Worm (Caenorhabditis elegans) whole organism, early embryonic: ENCODE results near the gene des-2.

Experiments
- B0310.2 ChIP-seq: sonication (generic microtip); optimal IDR thresholded peaks from 2 replicates; lab custom pipeline; 2016; ENCODE audit warnings: mild to moderate bottlenecking, missing genetic modification characterization, missing compliant biosample characterization
- F13C5.2 ChIP-seq: sonication (generic microtip); optimal IDR thresholded peaks from 2 replicates; lab custom pipeline; 2017; ENCODE audit warnings: mild to moderate bottlenecking, missing genetic modification characterization, inconsistent platforms, missing compliant biosample characterization
- aly-1 ChIP-seq: sonication (generic microtip); optimal IDR thresholded peaks from 2 replicates; lab custom pipeline; 2016; ENCODE audit warnings: missing genetic modification characterization, missing compliant biosample characterization
- ama-1 ChIP-seq: fragments of 150-350 bp; optimal IDR thresholded peaks from 2 replicates; lab custom pipeline; 2014
- ceh-13 ChIP-seq: fragments of 200-800 bp; sonication (Bioruptor generic); optimal IDR thresholded peaks from 2 replicates; lab custom pipeline; 2018; ENCODE audit warnings: mild to moderate bottlenecking, missing genetic modification characterization, missing compliant biosample characterization
- ceh-36 ChIP-seq: sonication (generic microtip); optimal IDR thresholded peaks from 2 replicates; lab custom pipeline; 2016; ENCODE audit warnings: missing genetic modification characterization, inconsistent platforms, missing compliant biosample characterization
- ets-7 ChIP-seq: sonication (generic microtip); optimal IDR thresholded peaks from 2 replicates; lab custom pipeline; 2016; ENCODE audit warnings: missing genotype, missing genetic modification characterization, missing compliant biosample characterization
- flt-1 ChIP-seq: fragments of 200-800 bp; sonication (Bioruptor generic); IDR thresholded peaks from 2 replicates; pipeline ENCODE4 v1.3.6; 2022; ENCODE audit warnings: missing genetic modification characterization, missing compliant biosample characterization
- hmbx-1 ChIP-seq: sonication (generic microtip); optimal IDR thresholded peaks from 2 replicates; lab custom pipeline; 2016; ENCODE audit warnings: mild to moderate bottlenecking, missing genetic modification characterization, missing compliant biosample characterization
- hmg-4 ChIP-seq: fragments of 200-800 bp; sonication (Bioruptor generic); optimal IDR thresholded peaks from 2 replicates; lab custom pipeline; 2018; ENCODE audit warnings: mild to moderate bottlenecking, missing genetic modification characterization, missing compliant biosample characterization
- hnd-1 ChIP-seq: sonication (generic microtip); optimal IDR thresholded peaks from 2 replicates; lab custom pipeline; 2016; ENCODE audit warnings: missing genetic modification characterization, missing compliant biosample characterization
- pes-1 ChIP-seq: fragments of 200-800 bp; sonication (Bioruptor generic); IDR thresholded peaks from 2 replicates; pipeline ENCODE4 v1.3.6; 2022; ENCODE audit warnings: missing genetic modification reagents, missing genetic modification characterization, missing compliant biosample characterization
- scrt-1 ChIP-seq: fragments of 200-800 bp; sonication (Bioruptor generic); IDR thresholded peaks from 2 replicates; pipeline ENCODE4 v1.3.6; 2022; ENCODE audit warnings: missing genetic modification characterization, missing compliant biosample characterization
- sea-1 ChIP-seq: fragments of 200-800 bp; sonication (Bioruptor generic); conservative IDR thresholded peaks from 2 replicates; pipeline ENCODE4 v1.3.6; 2022; ENCODE audit warnings: missing genetic modification characterization, missing compliant biosample characterization
- tbx-11 ChIP-seq: fragments of 200-800 bp; sonication (Bioruptor generic); IDR thresholded peaks from 2 replicates; pipeline ENCODE4 v1.3.6; 2022; ENCODE audit warnings: missing genetic modification characterization, missing compliant biosample characterization
- tbx-37 ChIP-seq: fragments of 200-800 bp; sonication (Bioruptor generic); conservative IDR thresholded peaks from 2 replicates; pipeline ENCODE4 v1.3.6; 2022; ENCODE audit warnings: missing genetic modification reagents, missing genetic modification characterization, missing compliant biosample characterization
- tra-4 ChIP-seq: sonication (generic microtip); optimal IDR thresholded peaks from 2 replicates; lab custom pipeline; 2017; ENCODE audit warnings: missing genetic modification characterization, missing compliant biosample characterization

Gene des-2

DNA sequence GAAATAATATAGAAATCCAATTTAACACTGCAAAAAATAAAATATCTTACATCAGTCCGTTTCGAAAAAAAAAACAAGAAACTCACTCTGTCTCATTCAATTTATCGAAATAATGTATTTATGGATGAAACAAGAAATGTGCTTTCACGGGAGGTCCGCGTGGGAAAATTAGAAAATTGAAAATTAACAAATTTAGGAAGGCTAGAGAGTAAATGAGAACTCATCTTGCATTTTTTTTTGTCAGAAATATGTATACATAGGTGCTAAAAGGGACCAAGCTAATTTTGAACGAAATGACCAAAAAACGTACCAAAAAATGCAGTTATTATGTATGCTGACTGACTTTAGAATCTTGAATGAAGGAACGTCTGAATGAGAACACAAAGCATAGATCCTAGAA, 3.1 kb upstream of the des-2 start, which contains the start of gene T26H10.2:
T26H10.2 (minus strand) TSS at position 101 of the 400 bp plus-strand sequence.
- TF ChIP-seq B0310.2 (tag; lab: Kevin White, UChicago) (no peak), ets-7 (tag; lab: Kevin White, UChicago) (no peak), tbx-11 (GFP tag; lab: Robert Waterston, UW) (no peak), F13C5.2 (tag; lab: Kevin White, UChicago) (no peak), pes-1 (GFP tag; lab: Robert Waterston, UW) (no peak), tbx-37 (GFP tag; lab: Robert Waterston, UW) (no peak), tra-4 (no peak), ama-1 (lab: Kevin White, UChicago) (no peak), ceh-13 (GFP tag; lab: Kevin White, UChicago) (no peak)

DNA sequence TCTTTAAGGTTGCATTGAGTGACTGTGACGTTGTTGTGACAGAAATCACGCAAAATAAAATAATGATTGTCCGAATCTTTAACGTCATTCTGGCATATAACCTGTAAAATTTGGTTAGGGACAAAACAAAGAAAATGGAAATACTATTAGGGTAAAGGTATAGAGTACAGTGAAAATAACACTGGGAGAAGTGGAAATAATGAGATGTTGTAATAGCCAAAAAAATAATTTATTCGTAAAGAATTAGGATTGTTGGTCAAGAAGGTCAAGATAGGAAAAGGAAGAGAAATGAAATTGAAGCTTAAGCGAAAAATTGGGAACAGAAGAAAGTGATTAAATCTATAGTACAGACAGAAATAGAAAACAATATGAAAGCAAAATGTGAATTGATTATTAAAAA, 6.4 kb downstream of the des-2 start, which contains the start of gene deg-3:
deg-3 (minus strand) TSS at position 101 of the 400 bp plus-strand sequence.
- TF ChIP-seq hmbx-1 (tag; lab: Kevin White, UChicago) (no peak), ceh-13 (GFP tag; lab: Kevin White, UChicago) (no peak), aly-1 (tag; lab: Kevin White, UChicago) (no peak), ets-7 (tag; lab: Kevin White, UChicago) (no peak), tra-4 (no peak), B0310.2 (tag; lab: Kevin White, UChicago) (no peak), hnd-1 (no peak), ama-1 (lab: Kevin White, UChicago) (no peak), tbx-37 (GFP tag; lab: Robert Waterston, UW) (no peak), pes-1 (GFP tag; lab: Robert Waterston, UW) (no peak), scrt-1 (GFP tag; lab: Robert Waterston, UW) (no peak), flt-1 (GFP tag; lab: Robert Waterston, UW) (no peak), hmg-4 (GFP tag; lab: Kevin White, UChicago) (no peak), sea-1 (GFP tag; lab: Robert Waterston, UW) (no peak), ceh-36 (tag; lab: Kevin White, UChicago) (no peak), tbx-11 (GFP tag; lab: Robert Waterston, UW) (no peak), F13C5.2 (tag; lab: Kevin White, UChicago) (no peak)

DNA sequence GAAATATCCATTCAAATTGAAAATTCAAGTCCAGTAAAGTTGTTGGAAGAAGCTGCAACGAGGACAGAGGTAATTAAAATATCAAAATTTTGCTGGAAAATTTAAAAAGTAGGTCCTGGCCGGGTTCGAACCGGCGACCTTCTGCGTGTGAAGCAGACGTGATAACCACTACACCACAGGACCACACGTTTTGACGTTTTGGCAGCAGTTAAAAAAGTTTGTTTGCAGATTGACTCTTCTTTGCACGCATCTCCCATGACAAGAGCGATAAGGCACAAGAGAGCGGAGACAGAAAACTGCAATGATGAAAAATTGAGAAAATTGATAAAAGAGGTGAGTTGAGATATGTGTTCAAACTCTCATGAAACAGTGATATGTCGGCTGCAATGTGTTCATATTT, 9.4 kb downstream of the des-2 start:
- TF ChIP-seq hnd-1, result no peak

- no peak for TF ChIP-seq ama-1 (lab: Kevin White, UChicago)
- no peak for TF ChIP-seq hnd-1
- no peak for TF ChIP-seq sea-1 (GFP tag; lab: Robert Waterston, UW)
- TF ChIP-seq B0310.2 (tag; lab: Kevin White, UChicago), result no peak
- no peak for TF ChIP-seq hmbx-1 (tag; lab: Kevin White, UChicago)
- TF ChIP-seq F13C5.2 (tag; lab: Kevin White, UChicago), result no peak
- no peak for TF ChIP-seq scrt-1 (GFP tag; lab: Robert Waterston, UW)
- no peak for TF ChIP-seq tra-4
- TF ChIP-seq tbx-11 (GFP tag; lab: Robert Waterston, UW), result no peak
Measured at ce11 chrV:11410902-11411561, 10.5 kb downstream of the des-2 start, which contains the start of the genes K03B8.8 and grl-3. K03B8.8 (minus strand) TSS chrV:11411002. grl-3 (plus strand) TSS chrV:11411511.

DNA sequence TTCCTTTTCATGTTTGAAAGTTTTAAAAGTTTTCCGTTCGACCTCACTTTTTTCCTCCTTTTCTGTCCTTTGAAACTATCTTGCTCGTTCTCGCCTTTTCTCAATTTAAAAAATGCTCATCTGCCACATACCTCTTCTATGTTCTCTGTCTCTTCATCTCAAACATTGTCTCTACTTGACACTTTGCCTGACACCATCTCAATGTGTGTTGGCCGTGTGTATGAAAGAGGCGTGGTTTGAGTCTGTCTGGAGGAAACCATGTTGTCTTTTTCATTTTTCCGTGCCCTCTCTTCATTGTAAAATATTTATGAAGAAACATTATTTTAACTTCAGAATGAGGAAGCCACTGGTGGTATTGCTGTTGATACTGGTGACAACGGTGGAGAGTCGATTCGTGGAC, 14.3 kb downstream of the des-2 start, which contains the start of gene K03B8.6:
K03B8.6 (plus strand) TSS at position 334 of the 400 bp plus-strand sequence.
- TF ChIP-seq ceh-13 (GFP tag; lab: Kevin White, UChicago), result no peak

DNA sequence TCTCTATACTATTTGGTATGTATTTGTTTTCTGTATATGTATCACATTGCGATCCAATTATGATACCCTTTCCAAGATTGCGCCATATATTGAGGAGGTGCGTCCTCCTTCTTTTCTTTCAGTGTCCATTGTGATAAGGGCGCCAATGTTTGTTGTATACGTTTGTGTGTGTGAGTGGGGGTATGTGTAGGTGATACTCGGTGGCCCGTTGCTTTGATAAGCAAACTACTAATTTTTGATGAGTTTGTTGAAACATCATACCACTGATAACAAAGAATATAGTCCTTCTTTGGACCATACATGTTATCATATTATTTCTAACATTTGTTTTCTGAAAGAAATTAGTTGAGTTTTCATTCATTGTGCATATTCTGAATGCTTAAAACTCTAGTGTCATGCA, 17.8 kb downstream of the des-2 start:
- no peak for TF ChIP-seq hnd-1
- no peak for TF ChIP-seq ceh-36 (tag; lab: Kevin White, UChicago)
- no peak for TF ChIP-seq ama-1 (lab: Kevin White, UChicago)
- TF ChIP-seq ceh-13 (GFP tag; lab: Kevin White, UChicago), result no peak
- no peak for TF ChIP-seq scrt-1 (GFP tag; lab: Robert Waterston, UW)
- no peak for TF ChIP-seq hmg-4 (GFP tag; lab: Kevin White, UChicago)
- TF ChIP-seq flt-1 (GFP tag; lab: Robert Waterston, UW), result no peak
- TF ChIP-seq tbx-11 (GFP tag; lab: Robert Waterston, UW), result no peak
- no peak for TF ChIP-seq hmbx-1 (tag; lab: Kevin White, UChicago)
- no peak for TF ChIP-seq F13C5.2 (tag; lab: Kevin White, UChicago)

- TF ChIP-seq tbx-37 (GFP tag; lab: Robert Waterston, UW), result no peak
- no peak for TF ChIP-seq tra-4
- no peak for TF ChIP-seq tbx-11 (GFP tag; lab: Robert Waterston, UW)
- no peak for TF ChIP-seq aly-1 (tag; lab: Kevin White, UChicago)
- TF ChIP-seq F13C5.2 (tag; lab: Kevin White, UChicago), result no peak
- TF ChIP-seq hnd-1, result no peak
- no peak for TF ChIP-seq hmbx-1 (tag; lab: Kevin White, UChicago)
- no peak for TF ChIP-seq ama-1 (lab: Kevin White, UChicago)
- no peak for TF ChIP-seq sea-1 (GFP tag; lab: Robert Waterston, UW)
- no peak for TF ChIP-seq pes-1 (GFP tag; lab: Robert Waterston, UW)
- no peak for TF ChIP-seq B0310.2 (tag; lab: Kevin White, UChicago)
- TF ChIP-seq scrt-1 (GFP tag; lab: Robert Waterston, UW), result no peak
- TF ChIP-seq ceh-13 (GFP tag; lab: Kevin White, UChicago), result no peak
Measured at ce11 chrV:11403059-11403458, 18.4 kb downstream of the des-2 start.

ce11 chrV:11402610-11403009, 18.9 kb downstream of the des-2 start, which contains the start of gene nas-19:
nas-19 (minus strand) TSS chrV:11402710.
- TF ChIP-seq sea-1 (GFP tag; lab: Robert Waterston, UW) (no peak), hmg-4 (GFP tag; lab: Kevin White, UChicago) (no peak)
